Fruit fly (Drosophila melanogaster) whole organism, adult: ENCODE measurements around the gene ort.

Experiments
- CG11617 ChIP-seq: fragments of 200-800 bp; sonication (Bioruptor generic); optimal IDR thresholded peaks from 2 replicates; lab custom pipeline; 2017; ENCODE audit warnings: mild to moderate bottlenecking, missing biosample characterization, missing genetic modification reagents, missing genetic modification characterization
- CG12768 ChIP-seq: fragments of 200-800 bp; sonication (Bioruptor generic); optimal IDR thresholded peaks from 2 replicates; lab custom pipeline; 2017; ENCODE audit warnings: missing biosample characterization, missing genetic modification characterization, mild to moderate bottlenecking, moderate library complexity, missing genetic modification reagents
- CG14711 ChIP-seq: fragments of 200-800 bp; sonication (Bioruptor generic); optimal IDR thresholded peaks from 2 replicates; lab custom pipeline; 2018; ENCODE audit warnings: missing biosample characterization, mild to moderate bottlenecking, missing genetic modification characterization, moderate library complexity
- CG1620 ChIP-seq: fragments of 200-800 bp; sonication (Bioruptor generic); optimal IDR thresholded peaks from 2 replicates; lab custom pipeline; 2016; ENCODE audit warnings: missing biosample characterization, missing genetic modification characterization
- CG33017 ChIP-seq: fragments of 200-800 bp; sonication (Bioruptor generic); optimal IDR thresholded peaks from 2 replicates; lab custom pipeline; 2018; ENCODE audit warnings: missing biosample characterization, mild to moderate bottlenecking, missing genetic modification characterization, moderate library complexity
- CG5204 ChIP-seq: fragments of 200-800 bp; sonication (Bioruptor generic); optimal IDR thresholded peaks from 2 replicates; lab custom pipeline; 2016; ENCODE audit warnings: missing biosample characterization, missing genetic modification characterization
- CG7045 ChIP-seq: fragments of 200-800 bp; sonication (Bioruptor generic); optimal IDR thresholded peaks from 2 replicates; lab custom pipeline; 2017; ENCODE audit warnings: missing biosample characterization, mild to moderate bottlenecking, missing genetic modification characterization
- CG7101 ChIP-seq: fragments of 200-800 bp; sonication (Bioruptor generic); optimal IDR thresholded peaks from 2 replicates; lab custom pipeline; 2018; ENCODE audit warnings: missing biosample characterization, mild to moderate bottlenecking, missing genetic modification characterization, moderate library complexity
- Clk ChIP-seq: fragments of 200-800 bp; sonication (Bioruptor generic); optimal IDR thresholded peaks from 2 replicates; lab custom pipeline; 2017; ENCODE audit warnings: missing biosample characterization, missing genetic modification characterization
- Crg-1 ChIP-seq: fragments of 200-800 bp; sonication (Bioruptor generic); optimal IDR thresholded peaks from 2 replicates; lab custom pipeline; 2016; ENCODE audit warnings: missing biosample characterization, missing genetic modification characterization
- Hr96 ChIP-seq: fragments of 200-800 bp; sonication (Bioruptor generic); optimal IDR thresholded peaks from 2 replicates; lab custom pipeline; 2016; ENCODE audit warnings: missing biosample characterization, missing genetic modification characterization
- Mnt ChIP-seq: fragments of 200-800 bp; sonication (Bioruptor generic); optimal IDR thresholded peaks from 2 replicates; lab custom pipeline; 2016; ENCODE audit warnings: missing biosample characterization, mild to moderate bottlenecking, missing genetic modification characterization
- bab1 ChIP-seq: fragments of 200-800 bp; sonication (Bioruptor generic); optimal IDR thresholded peaks from 3 replicates; lab custom pipeline; 2019; ENCODE audit warnings: missing biosample characterization, mild to moderate bottlenecking, missing genetic modification characterization, moderate library complexity
- cic ChIP-seq: fragments of 200-800 bp; sonication (Bioruptor generic); optimal IDR thresholded peaks from 2 replicates; lab custom pipeline; 2017; ENCODE audit warnings: missing biosample characterization, mild to moderate bottlenecking, missing genetic modification characterization, moderate library complexity
- cnc ChIP-seq, 2 experiments: fragments of >200 bp; optimal IDR thresholded peaks; 2 replicates each; lab custom pipeline; 2017
- kay ChIP-seq: fragments of 200-800 bp; sonication (Bioruptor generic); peaks from one replicate; lab custom pipeline; 2016; ENCODE audit warnings: missing biosample characterization, missing genetic modification characterization, borderline replicate concordance
- ovo ChIP-seq: fragments of 200-800 bp; sonication (Bioruptor generic); optimal IDR thresholded peaks from 2 replicates; lab custom pipeline; 2016; ENCODE audit warnings: missing biosample characterization, missing genetic modification characterization
- pad ChIP-seq: fragments of 200-800 bp; sonication (Bioruptor generic); optimal IDR thresholded peaks from 3 replicates; lab custom pipeline; 2017; ENCODE audit warnings: missing biosample characterization, missing genetic modification characterization, mild to moderate bottlenecking, moderate library complexity, missing genetic modification reagents
- tj ChIP-seq: fragments of 200-800 bp; sonication (Bioruptor generic); optimal IDR thresholded peaks from 3 replicates; lab custom pipeline; 2017; ENCODE audit warnings: missing biosample characterization, mild to moderate bottlenecking, missing genetic modification characterization, moderate library complexity
- toe ChIP-seq: fragments of 200-800 bp; sonication (Bioruptor generic); optimal IDR thresholded peaks from 2 replicates; lab custom pipeline; 2016; ENCODE audit warnings: missing biosample characterization, missing genetic modification characterization

ort gene

dm6 chr3R:19648289-19648916 is 11.1 kb upstream of the ort start, which contains the start of the genes CG6195 and CG31220:
Gene CG6195 (minus strand): TSS chr3R:19648410.
Gene CG31220 (plus strand): TSS chr3R:19648487.
- no peak for TF ChIP-seq CG1620
- TF ChIP-seq tj (GFP tag; lab: Kevin White, UChicago), result peak; percentile 56
- TF ChIP-seq Hr96 (GFP tag; lab: Kevin White, UChicago), result peak; percentile 48
- no peak for TF ChIP-seq CG33017 (tag; lab: Kevin White, UChicago)
- TF ChIP-seq ovo, result peak; percentile 93
- no peak for TF ChIP-seq pad
- peak; percentile 51 for TF ChIP-seq toe (GFP tag; lab: Kevin White, UChicago)
- TF ChIP-seq Mnt (GFP tag; lab: Kevin White, UChicago), result peak; percentile 2
- peak; percentile 36 for TF ChIP-seq CG11617 (GFP tag; lab: Kevin White, UChicago)
- TF ChIP-seq bab1 (GFP tag; lab: Kevin White, UChicago), result peak; percentile 66

dm6 chr3R:19650718-19651117 is 8.8 kb upstream of the ort start, which contains the start of gene CG31219:
Gene CG31219 (plus strand): TSS chr3R:19651018.
- TF ChIP-seq CG33017 (tag; lab: Kevin White, UChicago) (no peak), CG7101 (tag; lab: Kevin White, UChicago) (no peak), cnc (optimal IDR thresholded peaks at IDR 0.05; lab: Kevin White, UChicago) (no peak), tj (GFP tag; lab: Kevin White, UChicago) (no peak), CG14711 (no peak), cic (GFP tag; lab: Kevin White, UChicago) (no peak), bab1 (GFP tag; lab: Kevin White, UChicago) (no peak), Mnt (GFP tag; lab: Kevin White, UChicago) (no peak), CG5204 (GFP tag; lab: Kevin White, UChicago) (no peak), toe (GFP tag; lab: Kevin White, UChicago) (no peak)

dm6 chr3R:19656455-19656854 is 3.1 kb upstream of the ort start:
- TF ChIP-seq pad (no peak), Mnt (GFP tag; lab: Kevin White, UChicago) (peak; percentile 67), cnc (optimal IDR thresholded peaks at IDR 0.05; lab: Kevin White, UChicago) (no peak), CG1620 (no peak), Clk (GFP tag; lab: Kevin White, UChicago) (no peak), cic (GFP tag; lab: Kevin White, UChicago) (no peak), Hr96 (GFP tag; lab: Kevin White, UChicago) (no peak), CG7101 (tag; lab: Kevin White, UChicago) (no peak)

- TF ChIP-seq CG5204 (GFP tag; lab: Kevin White, UChicago) (no peak), pad (no peak), cic (GFP tag; lab: Kevin White, UChicago) (no peak), ovo (no peak), Hr96 (GFP tag; lab: Kevin White, UChicago) (no peak), CG12768 (GFP tag; lab: Kevin White, UChicago) (no peak), Crg-1 (GFP tag; lab: Kevin White, UChicago) (no peak)
These were observed 2.3 kb upstream of the ort start for dm6 chr3R:19657235-19657634.

dm6 chr3R:19657766-19658165 is 1.8 kb upstream of the ort start, which contains the start of gene CG6184:
Gene CG6184 (minus strand): TSS chr3R:19657866.
- TF ChIP-seq cnc (optimal IDR thresholded peaks at IDR 0.05; lab: Kevin White, UChicago), result no peak
- no peak for TF ChIP-seq CG7101 (tag; lab: Kevin White, UChicago)
- TF ChIP-seq CG14711, result no peak
- no peak for TF ChIP-seq CG11617 (GFP tag; lab: Kevin White, UChicago)
- TF ChIP-seq ovo, result no peak
- TF ChIP-seq cic (GFP tag; lab: Kevin White, UChicago), result no peak

dm6 chr3R:19664713-19665112 is 5.2 kb downstream of the ort start, which contains the start of gene CG7432:
Gene CG7432 (plus strand): TSS chr3R:19665007.
- no peak for TF ChIP-seq pad

dm6 chr3R:19671223-19671991 is 11.9 kb downstream of the ort start, which contains the start of gene Naam:
Gene Naam (plus strand): TSS chr3R:19671450.
- TF ChIP-seq kay (GFP tag; lab: Kevin White, UChicago) (peak; percentile 66), Crg-1 (GFP tag; lab: Kevin White, UChicago) (no peak), cic (GFP tag; lab: Kevin White, UChicago) (peak; percentile 82), Mnt (GFP tag; lab: Kevin White, UChicago) (peak; percentile 56), toe (GFP tag; lab: Kevin White, UChicago) (peak; percentile 28), tj (GFP tag; lab: Kevin White, UChicago) (peak; percentile 15), CG12768 (GFP tag; lab: Kevin White, UChicago) (peak; percentile 29), CG5204 (GFP tag; lab: Kevin White, UChicago) (peak; percentile 37), CG1620 (no peak), CG11617 (GFP tag; lab: Kevin White, UChicago) (peak; percentile 30), CG7045 (GFP tag; lab: Kevin White, UChicago) (no peak), CG7101 (tag; lab: Kevin White, UChicago) (peak; percentile 58), cnc (optimal IDR thresholded peaks at IDR 0.05; lab: Kevin White, UChicago) (no peak), CG14711 (peak; percentile 56), Clk (GFP tag; lab: Kevin White, UChicago) (no peak), bab1 (GFP tag; lab: Kevin White, UChicago) (no peak), CG33017 (tag; lab: Kevin White, UChicago) (peak; percentile 32), Hr96 (GFP tag; lab: Kevin White, UChicago) (peak; percentile 28), pad (peak; percentile 27)
